Fruit fly (Drosophila melanogaster) whole organism, wandering third instar larva: ENCODE data around the gene CG42481.

Experiments used
- fru ChIP-seq: fragments of 200-800 bp; sonication (Bioruptor generic); optimal IDR thresholded peaks from 3 replicates; lab custom pipeline; 2016; ENCODE audit warnings: missing biosample characterization, mild to moderate bottlenecking, missing genetic modification characterization
- lola ChIP-seq: fragments of >200 bp; optimal IDR thresholded peaks from 2 replicates; lab custom pipeline; 2017; ENCODE audit warnings: missing biosample characterization, missing genetic modification characterization
- pan ChIP-seq: fragments of >200 bp; optimal IDR thresholded peaks from 2 replicates; lab custom pipeline; 2017
- sage ChIP-seq: fragments of 200-800 bp; sonication (Bioruptor generic); optimal IDR thresholded peaks from 2 replicates; lab custom pipeline; 2016; ENCODE audit warnings: missing biosample characterization, mild to moderate bottlenecking, missing genetic modification characterization
- tai ChIP-seq: sonication (Bioruptor generic); optimal IDR thresholded peaks from 2 replicates; lab custom pipeline; 2016; ENCODE audit warnings: missing biosample characterization, missing genetic modification characterization

DNA sequence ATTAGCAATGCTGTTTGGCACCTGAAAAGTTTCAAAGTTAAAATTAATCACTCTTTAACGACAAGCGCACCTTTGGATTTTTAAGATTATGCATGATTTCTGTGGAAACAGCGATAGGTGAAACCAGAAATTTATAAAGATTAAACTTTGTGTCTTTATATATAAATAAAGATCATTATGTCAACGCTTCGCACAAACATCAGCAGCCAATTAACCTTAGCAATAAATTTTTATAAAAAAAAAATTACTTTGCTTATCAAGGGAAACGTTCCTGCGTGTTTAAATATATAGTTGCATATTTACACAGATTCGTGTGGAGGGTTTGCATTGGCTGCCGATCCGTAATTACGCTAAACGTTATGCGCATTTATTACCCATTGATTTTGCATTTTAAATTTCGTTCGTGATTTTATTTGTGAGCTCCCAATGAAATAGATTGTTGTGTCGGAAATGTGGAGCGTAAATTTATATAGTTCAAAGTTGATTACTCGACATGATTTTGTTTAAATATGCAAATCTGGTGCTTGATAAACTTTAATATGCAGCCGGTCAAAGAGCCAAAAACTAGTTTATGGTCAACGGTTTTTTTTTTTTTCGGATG, 38.0 kb downstream of the CG42481 start:
- no peak for TF ChIP-seq pan (lab: Kevin White, UChicago)
- no peak for TF ChIP-seq lola (GFP tag; lab: Kevin White, UChicago)
- TF ChIP-seq fru (GFP tag; lab: Kevin White, UChicago) = no peak
- TF ChIP-seq tai (GFP tag; lab: Kevin White, UChicago) = no peak
- TF ChIP-seq sage (GFP tag; lab: Kevin White, UChicago) = no peak
